Worm (Caenorhabditis elegans) whole organism, mixed stage, embryonic: ENCODE results near the gene lron-14.

Source experiments
- ceh-39 ChIP-seq: fragments of 150-350 bp; optimal IDR thresholded peaks from 2 replicates; lab custom pipeline; 2014; ENCODE audit warnings: missing biosample characterization, missing genetic modification characterization
- cnd-1 ChIP-seq: fragments of 200-800 bp; sonication (Bioruptor generic); optimal IDR thresholded peaks from 2 replicates; lab custom pipeline; 2018; ENCODE audit warnings: mild to moderate bottlenecking, missing genetic modification characterization, missing compliant biosample characterization
- ham-2 ChIP-seq: fragments of 200-800 bp; sonication (Bioruptor generic); optimal IDR thresholded peaks from 2 replicates; lab custom pipeline; 2018; ENCODE audit warnings: mild to moderate bottlenecking, missing genetic modification characterization, missing compliant biosample characterization
- mep-1 ChIP-seq: fragments of 150-350 bp; optimal IDR thresholded peaks from 2 replicates; lab custom pipeline; 2017; ENCODE audit warnings: missing biosample characterization, missing genetic modification reagents, missing genetic modification characterization, inconsistent platforms
- snpc-4 ChIP-seq: fragments of 150-350 bp; optimal IDR thresholded peaks from 2 replicates; lab custom pipeline; 2014; ENCODE audit warnings: missing biosample characterization, missing genetic modification characterization
- sptf-1 ChIP-seq: sonication (generic microtip); optimal IDR thresholded peaks from 2 replicates; lab custom pipeline; 2017; ENCODE audit warnings: mild to moderate bottlenecking, missing genetic modification characterization, moderate library complexity, missing compliant biosample characterization
- unc-120 ChIP-seq: sonication (generic microtip); optimal IDR thresholded peaks from 2 replicates; lab custom pipeline; 2017; ENCODE audit warnings: missing genetic modification characterization, missing compliant biosample characterization; ENCODE audit not compliant: poor library complexity, severe bottlenecking
- ztf-11 ChIP-seq: fragments of 150-350 bp; optimal IDR thresholded peaks from 2 replicates; lab custom pipeline; 2014; ENCODE audit warnings: missing biosample characterization, missing genetic modification characterization

DNA sequence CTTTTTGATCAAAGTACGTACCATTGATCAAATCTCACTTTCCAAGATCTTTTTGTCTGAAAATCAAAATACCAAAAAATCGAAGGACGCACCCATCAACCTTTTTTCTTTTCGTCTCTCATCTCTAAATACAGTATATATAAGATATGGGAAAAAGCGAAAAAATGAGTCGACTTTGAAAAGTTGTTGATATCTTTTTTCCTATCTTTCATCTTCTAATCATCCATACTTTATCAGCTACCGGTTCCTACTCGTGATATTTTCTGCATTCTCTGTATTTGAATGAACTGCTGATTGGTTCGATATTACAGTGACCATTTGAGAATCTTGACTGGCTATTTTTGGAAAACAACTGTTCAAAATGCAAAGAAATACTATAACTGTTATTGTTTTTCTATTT lies 49.6 kb downstream of the lron-14 start, which contains the start of gene C33A12.19:
- TF ChIP-seq ham-2 (GFP tag; lab: Kevin White, UChicago) (no peak), cnd-1 (tag; lab: Kevin White, UChicago) (no peak), ceh-39 (no peak), unc-120 (no peak), ztf-11 (tag; lab: Kevin White, UChicago) (no peak), sptf-1 (tag; lab: Kevin White, UChicago) (no peak), mep-1 (tag; lab: Kevin White, UChicago) (no peak), snpc-4 (no peak)
